Worm (Caenorhabditis elegans) whole organism, L4 larva: ENCODE data around the gene nhr-127.

Experiments used
- aha-1 ChIP-seq: fragments of 150-350 bp; peaks from one replicate; lab custom pipeline; 2014; ENCODE audit warnings: missing biosample characterization, missing genetic modification characterization
- ama-1 ChIP-seq: fragments of 150-350 bp; optimal IDR thresholded peaks from 2 replicates; lab custom pipeline; 2014; ENCODE audit warnings: inconsistent platforms, mixed read lengths
- ceh-20 ChIP-seq: fragments of 200-800 bp; sonication (Bioruptor generic); IDR thresholded peaks from 2 replicates; pipeline ENCODE4 v1.3.6; 2022; ENCODE audit warnings: missing genetic modification reagents, missing genetic modification characterization, missing compliant biosample characterization
- ceh-82 ChIP-seq: sonication (generic microtip); optimal IDR thresholded peaks from 2 replicates; lab custom pipeline; 2017; ENCODE audit warnings: missing biosample characterization, missing genetic modification characterization
- cey-2 ChIP-seq: sonication (generic microtip); optimal IDR thresholded peaks from 3 replicates; lab custom pipeline; 2017; ENCODE audit warnings: missing genetic modification characterization, mild to moderate bottlenecking, missing compliant biosample characterization, antibody characterized with exemption, borderline replicate concordance; ENCODE audit not compliant: insufficient read depth
- lin-39 ChIP-seq: fragments of 150-350 bp; optimal IDR thresholded peaks from 2 replicates; lab custom pipeline; 2014; ENCODE audit warnings: missing biosample characterization, missing genetic modification reagents, missing genetic modification characterization
- pqm-1 ChIP-seq: sonication (generic microtip); optimal IDR thresholded peaks from 2 replicates; lab custom pipeline; 2017; ENCODE audit warnings: missing biosample characterization, missing genetic modification characterization
- set-16 ChIP-seq: fragments of 200-800 bp; sonication (Bioruptor generic); IDR thresholded peaks from 2 replicates; pipeline ENCODE4 v1.3.6; 2022; ENCODE audit warnings: missing genetic modification reagents, missing genetic modification characterization, missing compliant biosample characterization
- unc-62 ChIP-seq, 3 experiments: fragments of 150-350 bp in 1 of 3; sonication (generic microtip); optimal IDR thresholded peaks in 2 of 3; peaks in 1 of 3; 1 replicate in 1 of 3; 2 replicates in 2 of 3; lab custom pipeline; 2014 to 2017; ENCODE audit warnings: missing biosample characterization in 3 of 3, missing genetic modification characterization in 3 of 3, missing genetic modification reagents in 3 of 3, missing genotype in 1 of 3
- zag-1 ChIP-seq: fragments of 150-350 bp; optimal IDR thresholded peaks from 2 replicates; lab custom pipeline; 2014; ENCODE audit warnings: missing biosample characterization, missing genetic modification characterization

DNA sequence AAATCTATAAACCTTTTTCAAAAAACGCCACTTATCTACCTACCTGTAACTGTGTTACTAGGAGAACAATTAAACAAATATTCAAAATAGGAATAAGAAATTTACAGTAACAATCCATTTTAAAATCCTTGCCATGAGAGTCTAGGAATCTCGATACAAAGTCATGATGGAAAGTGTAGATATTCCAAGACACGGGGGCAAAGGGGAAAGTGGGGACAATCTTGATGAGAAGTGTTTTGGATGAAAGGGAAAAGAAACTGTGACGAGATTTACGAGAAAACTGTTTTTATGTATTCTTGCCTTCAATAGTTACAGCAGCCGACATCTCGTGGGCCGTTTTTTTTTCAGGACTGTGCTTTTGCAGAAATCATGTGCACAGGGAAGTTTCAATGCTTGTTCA lies 22.4 kb downstream of the nhr-127 start, which contains the start of gene F28G4.2:
- TF ChIP-seq zag-1 (tag; lab: Kevin White, UChicago) (no peak), cey-2 (tag; lab: Kevin White, UChicago) (no peak), ceh-82 (tag; lab: Kevin White, UChicago) (no peak), aha-1 (tag; lab: Kevin White, UChicago) (no peak), set-16 (GFP tag; lab: Robert Waterston, UW) (no peak), lin-39 (tag; lab: Kevin White, UChicago) (no peak), ama-1 (lab: Kevin White, UChicago) (no peak), unc-62 (GFP tag; optimal IDR thresholded peaks at IDR 0.05 in 1 of 2; lab: Kevin White, UChicago) (no peak), unc-62 (tag; optimal IDR thresholded peaks at IDR 0.05; lab: Kevin White, UChicago) (no peak), ceh-20 (no peak), pqm-1 (tag; lab: Kevin White, UChicago) (no peak)
